Worm (Caenorhabditis elegans) whole organism, early embryonic: ENCODE data around the gene sorb-1.

Experiments
- F13C5.2 ChIP-seq: sonication (generic microtip); optimal IDR thresholded peaks from 2 replicates; lab custom pipeline; 2017; ENCODE audit warnings: mild to moderate bottlenecking, missing genetic modification characterization, inconsistent platforms, missing compliant biosample characterization
- ama-1 ChIP-seq: fragments of 150-350 bp; optimal IDR thresholded peaks from 2 replicates; lab custom pipeline; 2014
- ceh-13 ChIP-seq: fragments of 200-800 bp; sonication (Bioruptor generic); optimal IDR thresholded peaks from 2 replicates; lab custom pipeline; 2018; ENCODE audit warnings: mild to moderate bottlenecking, missing genetic modification characterization, missing compliant biosample characterization
- ceh-36 ChIP-seq: sonication (generic microtip); optimal IDR thresholded peaks from 2 replicates; lab custom pipeline; 2016; ENCODE audit warnings: missing genetic modification characterization, inconsistent platforms, missing compliant biosample characterization
- ets-7 ChIP-seq: sonication (generic microtip); optimal IDR thresholded peaks from 2 replicates; lab custom pipeline; 2016; ENCODE audit warnings: missing genotype, missing genetic modification characterization, missing compliant biosample characterization
- flt-1 ChIP-seq: fragments of 200-800 bp; sonication (Bioruptor generic); IDR thresholded peaks from 2 replicates; pipeline ENCODE4 v1.3.6; 2022; ENCODE audit warnings: missing genetic modification characterization, missing compliant biosample characterization
- hmg-4 ChIP-seq: fragments of 200-800 bp; sonication (Bioruptor generic); optimal IDR thresholded peaks from 2 replicates; lab custom pipeline; 2018; ENCODE audit warnings: mild to moderate bottlenecking, missing genetic modification characterization, missing compliant biosample characterization
- hnd-1 ChIP-seq: sonication (generic microtip); optimal IDR thresholded peaks from 2 replicates; lab custom pipeline; 2016; ENCODE audit warnings: missing genetic modification characterization, missing compliant biosample characterization
- pes-1 ChIP-seq: fragments of 200-800 bp; sonication (Bioruptor generic); IDR thresholded peaks from 2 replicates; pipeline ENCODE4 v1.3.6; 2022; ENCODE audit warnings: missing genetic modification reagents, missing genetic modification characterization, missing compliant biosample characterization
- scrt-1 ChIP-seq: fragments of 200-800 bp; sonication (Bioruptor generic); IDR thresholded peaks from 2 replicates; pipeline ENCODE4 v1.3.6; 2022; ENCODE audit warnings: missing genetic modification characterization, missing compliant biosample characterization
- sea-1 ChIP-seq: fragments of 200-800 bp; sonication (Bioruptor generic); conservative IDR thresholded peaks from 2 replicates; pipeline ENCODE4 v1.3.6; 2022; ENCODE audit warnings: missing genetic modification characterization, missing compliant biosample characterization
- tbx-11 ChIP-seq: fragments of 200-800 bp; sonication (Bioruptor generic); IDR thresholded peaks from 2 replicates; pipeline ENCODE4 v1.3.6; 2022; ENCODE audit warnings: missing genetic modification characterization, missing compliant biosample characterization
- tbx-37 ChIP-seq: fragments of 200-800 bp; sonication (Bioruptor generic); conservative IDR thresholded peaks from 2 replicates; pipeline ENCODE4 v1.3.6; 2022; ENCODE audit warnings: missing genetic modification reagents, missing genetic modification characterization, missing compliant biosample characterization
- tra-4 ChIP-seq: sonication (generic microtip); optimal IDR thresholded peaks from 2 replicates; lab custom pipeline; 2017; ENCODE audit warnings: missing genetic modification characterization, missing compliant biosample characterization

- TF ChIP-seq tbx-37 (GFP tag; lab: Robert Waterston, UW): no peak
- TF ChIP-seq sea-1 (GFP tag; lab: Robert Waterston, UW): no peak
- no peak for TF ChIP-seq ama-1 (lab: Kevin White, UChicago)
- TF ChIP-seq flt-1: no peak
- no peak for TF ChIP-seq tbx-11 (GFP tag; lab: Robert Waterston, UW)
- no peak for TF ChIP-seq ceh-36
- TF ChIP-seq tra-4 (tag; lab: Kevin White, UChicago): no peak
- TF ChIP-seq scrt-1: no peak
- TF ChIP-seq hnd-1 (tag; lab: Kevin White, UChicago): no peak
- no peak for TF ChIP-seq F13C5.2 (tag; lab: Kevin White, UChicago)
- TF ChIP-seq ets-7 (tag; lab: Kevin White, UChicago): no peak
- no peak for TF ChIP-seq hmg-4 (GFP tag; lab: Kevin White, UChicago)
- no peak for TF ChIP-seq ceh-13 (GFP tag; lab: Kevin White, UChicago)
- TF ChIP-seq pes-1 (GFP tag; lab: Robert Waterston, UW): no peak
Observed at ce11 chrIV:13748798-13749197, 1.3 kb upstream of the sorb-1 start.
